Fruit fly (Drosophila melanogaster): ENCODE measurements around the gene dpr19.

The dpr19 gene

dm6 chr2L:10375464-10376236 is at the start of gene dpr19, which contains the start of gene CG33303:
Gene dpr19 (plus strand): TSS chr2L:10376168.
Gene CG33303 (minus strand): TSS chr2L:10375757.
- TF ChIP-seq CG10565 (GFP tag; optimal IDR thresholded peaks at IDR 0.05) (no peak), HHEX (GFP tag; optimal IDR thresholded peaks at IDR 0.05) (peak; percentile 71), CG15011 (GFP tag; optimal IDR thresholded peaks at IDR 0.05) (peak; percentile 49), nau (GFP tag; optimal IDR thresholded peaks at IDR 0.05) (no peak), sqz (GFP tag; optimal IDR thresholded peaks at IDR 0.05) (no peak), CG10209 (GFP tag; optimal IDR thresholded peaks at IDR 0.05) (peak; percentile 66), CG6813 (GFP tag; optimal IDR thresholded peaks at IDR 0.05) (peak; percentile 65), Taf1 (GFP tag; IDR thresholded peaks at IDR 0.05) (peak; percentile 20; the same call in 1 of the 2 replicates), NK7.1 (GFP tag; optimal IDR thresholded peaks at IDR 0.05) (no peak), Rfx (GFP tag; IDR thresholded peaks at IDR 0.05) (peak; percentile 72), CG5953 (GFP tag; IDR thresholded peaks at IDR 0.05) (no peak), CG31441 (GFP tag; IDR thresholded peaks at IDR 0.05) (peak; percentile 94), repo (GFP tag; optimal IDR thresholded peaks at IDR 0.05) (no peak), E2f2 (GFP tag; IDR thresholded peaks at IDR 0.05) (peak; percentile 42), CG7839 (tag; optimal IDR thresholded peaks at IDR 0.05) (peak; percentile 83), Dip3 (GFP tag; optimal IDR thresholded peaks at IDR 0.05) (no peak), Mrtf (GFP tag; IDR thresholded peaks at IDR 0.05) (no peak), tup (GFP tag; optimal IDR thresholded peaks at IDR 0.05) (no peak), mam (GFP tag; optimal IDR thresholded peaks at IDR 0.05) (no peak), gcm (GFP tag; optimal IDR thresholded peaks at IDR 0.05) (peak; percentile 83), CG3726 (GFP tag; IDR thresholded peaks at IDR 0.05) (peak; percentile 51; the same call in 1 of the 3 replicates), stc (GFP tag; IDR thresholded peaks at IDR 0.05) (peak; percentile 74), PHDP (tag; optimal IDR thresholded peaks at IDR 0.05) (peak; percentile 90), gt (GFP tag; IDR thresholded peaks at IDR 0.05) (no peak), CG8359 (GFP tag; optimal IDR thresholded peaks at IDR 0.05; ENCODE audit: borderline replicate concordance) (peak; percentile 9), CG12659 (GFP tag; optimal IDR thresholded peaks at IDR 0.05) (peak; percentile 86), sim (GFP tag; IDR thresholded peaks at IDR 0.05) (0 out of 2 replicates have a peak, but pooled peaks have one; percentile 45), CG7556 (GFP tag; optimal IDR thresholded peaks at IDR 0.05) (peak; percentile 80), CG8281 (tag; optimal IDR thresholded peaks at IDR 0.05) (peak; percentile 4), CG12219 (GFP tag; optimal IDR thresholded peaks at IDR 0.05) (no peak), wek (GFP tag; optimal IDR thresholded peaks at IDR 0.05) (peak; percentile 95), CG4328 (GFP tag; optimal IDR thresholded peaks at IDR 0.05) (peak; percentile 74), Hmr (GFP tag; optimal IDR thresholded peaks at IDR 0.05) (peak; percentile 85), Abd-B (GFP tag; optimal IDR thresholded peaks at IDR 0.05) (no peak), Neu2 (GFP tag; optimal IDR thresholded peaks at IDR 0.05; ENCODE audit: borderline replicate concordance) (no peak), tap (tag; optimal IDR thresholded peaks at IDR 0.05) (peak; percentile 76), ind (GFP tag; optimal IDR thresholded peaks at IDR 0.05) (peak; percentile 43), CG7372 (GFP tag; IDR thresholded peaks at IDR 0.05) (peak; percentile 53), CG4424 (GFP tag; optimal IDR thresholded peaks at IDR 0.05) (peak; percentile 71), CG9609 (GFP tag; optimal IDR thresholded peaks at IDR 0.05) (no peak), CG14710 (tag; optimal IDR thresholded peaks at IDR 0.05) (peak; percentile 90), ems (GFP tag; optimal IDR thresholded peaks at IDR 0.05) (no peak), crp (GFP tag; optimal IDR thresholded peaks at IDR 0.05) (peak in 1 of 2 experiments; percentile 79), Atf-2 (GFP tag; optimal IDR thresholded peaks at IDR 0.05) (no peak), Sox102F (GFP tag; optimal IDR thresholded peaks at IDR 0.05) (no peak), az2 (GFP tag; optimal IDR thresholded peaks at IDR 0.05) (peak; percentile 54), Atf6 (GFP tag; IDR thresholded peaks at IDR 0.05) (peak; percentile 70), CG4360 (GFP tag; IDR thresholded peaks at IDR 0.05) (0 out of 2 replicates have a peak, but pooled peaks have one; percentile 7), CG11723 (GFP tag; optimal IDR thresholded peaks at IDR 0.05) (peak; percentile 9)
